Fruit fly (Drosophila melanogaster): ENCODE results near the gene tHMG2.

Gene tHMG2

DNA sequence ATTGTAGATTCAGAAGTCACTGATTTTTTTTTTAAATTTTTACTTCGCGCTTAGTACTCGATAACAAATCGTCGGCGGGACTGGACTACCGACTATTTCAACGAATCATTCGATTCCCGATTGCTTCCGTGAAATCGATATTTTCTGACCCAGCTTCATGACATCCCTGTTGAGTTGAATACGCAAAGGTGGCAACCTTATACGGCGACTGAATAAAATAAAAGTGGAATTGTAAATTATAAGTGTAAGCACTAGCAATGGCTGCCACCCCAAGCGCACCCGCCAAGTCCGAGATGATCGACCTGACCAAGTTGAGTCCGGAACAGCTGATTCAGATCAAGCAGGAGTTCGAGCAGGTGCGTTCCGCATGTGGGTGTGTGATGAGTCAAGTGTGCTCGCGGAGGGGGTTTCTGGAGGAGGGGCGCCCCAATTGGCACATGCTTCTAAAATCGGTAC is 5.7 kb upstream of the tHMG2 start, which contains the start of gene Pfdn5 (continued):
- TF ChIP-seq aop (GFP tag; IDR thresholded peaks at IDR 0.05) (no peak), MBD-R2 (GFP tag; IDR thresholded peaks at IDR 0.05) (peak; percentile 89), Dp (GFP tag; optimal IDR thresholded peaks at IDR 0.05) (peak; percentile 93), CG12942 (GFP tag; optimal IDR thresholded peaks at IDR 0.05) (no peak), CG10959 (GFP tag; IDR thresholded peaks at IDR 0.05) (no peak), ara (GFP tag; IDR thresholded peaks at IDR 0.05) (no peak), so (GFP tag; IDR thresholded peaks at IDR 0.05) (no peak), Spps (tag; optimal IDR thresholded peaks at IDR 0.05) (no peak), CG42726 (GFP tag; IDR thresholded peaks at IDR 0.05; ENCODE audit: partially characterized antibody) (no peak), CG17612 (GFP tag; IDR thresholded peaks at IDR 0.05) (no peak), CG8359 (GFP tag; optimal IDR thresholded peaks at IDR 0.05; ENCODE audit: borderline replicate concordance) (no peak), BtbVII (GFP tag; optimal IDR thresholded peaks at IDR 0.05) (no peak), CG6854 (GFP tag; optimal IDR thresholded peaks at IDR 0.05) (no peak), dm (GFP tag; optimal IDR thresholded peaks at IDR 0.05) (peak; percentile 73), Chrac-16 (GFP tag; optimal IDR thresholded peaks at IDR 0.05) (no peak), pzg (GFP tag; optimal IDR thresholded peaks at IDR 0.05) (peak; percentile 93), Ets97D (GFP tag; optimal IDR thresholded peaks at IDR 0.05) (peak; percentile 78), CG15601 (tag; optimal IDR thresholded peaks at IDR 0.05) (peak; percentile 99), Antp (GFP tag; optimal IDR thresholded peaks at IDR 0.05) (peak; percentile 1), crol (GFP tag; IDR thresholded peaks at IDR 0.05) (peak; percentile 90), Abd-B (GFP tag; optimal IDR thresholded peaks at IDR 0.05) (no peak), Med (GFP tag) (peak; percentile 87), CG7963 (GFP tag; IDR thresholded peaks at IDR 0.05; ENCODE audit: partially characterized antibody) (peak; percentile 89), CG16863 (GFP tag; optimal IDR thresholded peaks at IDR 0.05) (no peak), bowl (GFP tag; IDR thresholded peaks at IDR 0.05) (no peak), Myb (GFP tag; optimal IDR thresholded peaks at IDR 0.05) (peak; percentile 76), Ada2b (GFP tag; IDR thresholded peaks at IDR 0.05) (no peak), CG9437 (GFP tag; optimal IDR thresholded peaks at IDR 0.05) (no peak), CG10274 (GFP tag; optimal IDR thresholded peaks at IDR 0.05) (no peak), CG12391 (tag; optimal IDR thresholded peaks at IDR 0.05) (no peak), repo (GFP tag; optimal IDR thresholded peaks at IDR 0.05) (no peak), CG11560 (tag; IDR thresholded peaks at IDR 0.05) (peak; percentile 99), ham (GFP tag; IDR thresholded peaks at IDR 0.05) (no peak), zfh1 (GFP tag; IDR thresholded peaks at IDR 0.05) (no peak), emc (GFP tag; optimal IDR thresholded peaks at IDR 0.05) (no peak), sisA (GFP tag; IDR thresholded peaks at IDR 0.05) (no peak), Opbp (GFP tag; IDR thresholded peaks at IDR 0.05; ENCODE audit: partially characterized antibody) (peak; percentile 83), HLH4C (GFP tag; IDR thresholded peaks at IDR 0.05; ENCODE audit: partially characterized antibody) (peak; percentile 93), chm (GFP tag; IDR thresholded peaks at IDR 0.05) (no peak), CG4854 (GFP tag; optimal IDR thresholded peaks at IDR 0.05) (no peak), CG17361 (GFP tag; IDR thresholded peaks at IDR 0.05) (no peak), D19B (GFP tag; optimal IDR thresholded peaks at IDR 0.05) (no peak), gro (GFP tag; optimal IDR thresholded peaks at IDR 0.05) (no peak), Doc3 (GFP tag; IDR thresholded peaks at IDR 0.05; ENCODE audit: partially characterized antibody) (peak; percentile 62; the same call in 2 of the 3 replicates), CG6791 (GFP tag; IDR thresholded peaks at IDR 0.05; ENCODE audit: partially characterized antibody) (peak; percentile 90), zen2 (GFP tag; IDR thresholded peaks at IDR 0.05; ENCODE audit: partially characterized antibody) (peak; percentile 70), sima (GFP tag; optimal IDR thresholded peaks at IDR 0.05) (no peak), danr (GFP tag; IDR thresholded peaks at IDR 0.05) (no peak), inv (GFP tag; IDR thresholded peaks at IDR 0.05; ENCODE audit: partially characterized antibody) (peak; percentile 69), seq (GFP tag; IDR thresholded peaks at IDR 0.05) (no peak), CG4328 (GFP tag; optimal IDR thresholded peaks at IDR 0.05) (no peak), CG4360 (GFP tag; IDR thresholded peaks at IDR 0.05) (no peak)
